Worm (Caenorhabditis elegans) whole organism, young adult: ENCODE data around the gene B0304.4.

Experiments used
- F52B5.7 ChIP-seq: sonication (generic microtip); optimal IDR thresholded peaks from 2 replicates; lab custom pipeline; 2016; ENCODE audit warnings: mild to moderate bottlenecking, missing genetic modification characterization, missing compliant biosample characterization
- dpff-1 ChIP-seq: sonication (generic microtip); optimal IDR thresholded peaks from 2 replicates; lab custom pipeline; 2017; ENCODE audit warnings: mild to moderate bottlenecking, missing genetic modification characterization, missing compliant biosample characterization
- madf-8 ChIP-seq: fragments of 200-800 bp; sonication (Bioruptor generic); conservative IDR thresholded peaks from 2 replicates; pipeline ENCODE4 v1.3.6; 2022; ENCODE audit warnings: missing genetic modification reagents, missing genetic modification characterization, missing compliant biosample characterization
- rec-8 ChIP-seq, 2 experiments: sonication (generic microtip); optimal IDR thresholded peaks; 2 replicates each; lab custom pipeline; 2016; ENCODE audit warnings: mild to moderate bottlenecking in 2 of 2, missing genetic modification characterization in 2 of 2, missing genetic modification reagents in 2 of 2, missing genotype in 2 of 2, missing biosample characterization in 1 of 2, missing compliant biosample characterization in 1 of 2, moderate library complexity in 1 of 2

- no peak for TF ChIP-seq F52B5.7
- no peak for TF ChIP-seq dpff-1 (tag; lab: Kevin White, UChicago)
- no peak for TF ChIP-seq rec-8 (tag; optimal IDR thresholded peaks at IDR 0.05; lab: Kevin White, UChicago)
- TF ChIP-seq madf-8 (GFP tag; lab: Robert Waterston, UW) = no peak
Observed at ce11 chrII:4549983-4550572, 27.1 kb upstream of the B0304.4 start.
